Fruit fly (Drosophila melanogaster): ENCODE results near the gene CG34461.

DNA sequence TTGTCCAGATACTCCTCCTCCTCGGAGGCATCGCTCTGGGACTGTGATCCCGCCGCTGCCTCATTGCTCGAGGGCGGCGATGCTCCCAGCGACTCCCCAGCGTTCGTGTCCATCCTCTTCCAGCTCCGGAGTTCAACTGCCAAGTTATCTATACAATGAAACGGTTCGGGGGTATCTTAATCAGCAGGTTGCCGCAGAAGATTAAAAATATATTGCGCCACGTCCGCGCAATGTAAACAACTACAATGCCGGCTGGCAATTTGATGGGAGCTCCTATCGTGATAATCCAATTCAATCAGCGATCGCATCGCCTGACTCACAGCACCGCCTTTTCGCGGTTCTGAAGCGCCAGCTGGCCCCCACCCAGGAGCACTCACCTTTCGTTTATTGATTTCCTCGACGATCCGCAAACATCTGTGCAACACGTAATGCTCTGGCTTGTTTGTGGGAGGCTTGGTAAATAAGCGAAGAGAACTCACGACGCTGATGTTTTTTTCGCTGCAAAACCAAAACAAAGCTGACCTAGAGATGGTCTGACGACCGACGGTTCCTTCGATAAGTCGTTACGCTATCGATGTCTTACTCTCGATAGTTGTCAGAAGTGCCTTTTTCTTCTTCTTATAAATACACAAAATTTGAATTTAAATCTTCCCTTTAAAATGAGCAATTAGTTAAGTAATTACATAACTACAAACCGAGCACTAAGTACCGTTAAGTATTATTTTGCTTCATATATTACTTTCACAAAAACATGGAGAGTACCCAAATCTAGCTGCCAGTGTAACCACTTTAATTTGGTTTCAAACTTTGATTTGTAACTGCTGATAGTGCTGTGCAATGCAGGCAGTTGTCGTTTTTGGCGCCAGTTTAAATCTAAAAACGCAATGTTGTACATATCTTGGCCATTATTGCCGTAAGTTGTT, 36.1 kb upstream of the CG34461 start, which contains the start of gene cert:
- TF ChIP-seq fd96Ca (GFP tag; IDR thresholded peaks at IDR 0.05) (no peak), CG10348 (GFP tag; IDR thresholded peaks at IDR 0.05) (no peak), EcR (GFP tag; optimal IDR thresholded peaks at IDR 0.05) (peak; percentile 69), CG17806 (tag; optimal IDR thresholded peaks at IDR 0.05) (no peak), CG14655 (GFP tag; optimal IDR thresholded peaks at IDR 0.05) (no peak), CG12605 (GFP tag; IDR thresholded peaks at IDR 0.05) (no peak), CG15710 (tag; optimal IDR thresholded peaks at IDR 0.05) (peak; percentile 4), rn (GFP tag; IDR thresholded peaks at IDR 0.05) (no peak), CG8301 (tag; optimal IDR thresholded peaks at IDR 0.05) (no peak), Ets98B (GFP tag; IDR thresholded peaks at IDR 0.05) (no peak), D1 (tag; optimal IDR thresholded peaks at IDR 0.05) (peak; percentile 12)

Data from whole organism, pupa.